Fruit fly (Drosophila melanogaster) S2 (cell line): ENCODE data around the gene CG11369.

Experiments
- CG8478 ChIP-seq: fragments of >200 bp; optimal IDR thresholded peaks from 2 replicates; lab custom pipeline; 2018
- CTCF ChIP-seq, 2 experiments: fragments of >200 bp; optimal IDR thresholded peaks; 2 replicates each; lab custom pipeline; 2018

CG11369 gene

dm6 chrX:7603657-7604056 is 29.6 kb downstream of the CG11369 start:
- TF ChIP-seq CTCF (optimal IDR thresholded peaks at IDR 0.05; lab: Kevin White, UChicago), result no peak
- no peak for TF ChIP-seq CG8478

dm6 chrX:7604503-7604969 is 30.4 kb downstream of the CG11369 start:
- TF ChIP-seq CTCF (optimal IDR thresholded peaks at IDR 0.05; lab: Kevin White, UChicago) (no peak), CG8478 (no peak)

DNA sequence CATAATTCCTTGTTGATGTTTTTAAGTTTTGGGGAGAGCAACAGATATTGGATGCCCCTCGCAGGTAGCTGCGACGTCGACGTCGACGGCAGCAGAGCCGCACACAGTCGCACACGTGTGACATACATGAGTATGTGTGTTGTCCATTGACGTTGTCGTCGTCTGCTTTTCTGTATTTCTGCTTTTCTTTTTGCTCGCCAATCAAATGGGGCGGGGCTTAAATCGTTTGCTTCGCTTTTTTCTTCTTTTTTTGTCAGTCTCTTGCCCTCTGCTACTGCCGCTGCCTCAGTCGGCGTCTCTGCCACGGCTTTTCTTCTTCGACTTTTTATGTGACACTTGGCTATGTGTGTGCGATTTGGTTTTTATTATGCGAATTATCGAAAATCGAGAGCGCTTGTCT is 31.6 kb downstream of the CG11369 start:
- TF ChIP-seq CTCF (optimal IDR thresholded peaks at IDR 0.05; lab: Kevin White, UChicago) (no peak), CG8478 (no peak)

DNA sequence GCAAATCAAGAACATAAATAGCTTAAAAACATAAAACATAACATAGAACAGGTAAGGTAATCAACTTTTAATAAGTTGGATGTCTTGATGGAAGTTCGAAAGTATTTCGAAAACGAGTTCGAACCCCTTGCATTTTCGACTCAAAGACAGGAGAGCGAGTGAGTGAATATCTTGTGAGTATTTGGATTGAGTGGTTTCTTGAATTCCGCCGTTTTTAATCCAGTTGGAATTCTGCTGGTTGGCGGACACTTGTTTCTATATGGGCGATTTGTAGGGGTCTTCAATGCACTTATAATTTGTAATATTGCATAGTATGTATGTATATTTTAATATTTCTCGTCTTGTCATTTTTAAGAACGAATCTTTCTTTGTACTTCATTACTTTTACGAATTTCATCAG is 32.3 kb downstream of the CG11369 start:
- TF ChIP-seq CG8478, result no peak
- TF ChIP-seq CTCF (optimal IDR thresholded peaks at IDR 0.05; lab: Kevin White, UChicago), result no peak

DNA sequence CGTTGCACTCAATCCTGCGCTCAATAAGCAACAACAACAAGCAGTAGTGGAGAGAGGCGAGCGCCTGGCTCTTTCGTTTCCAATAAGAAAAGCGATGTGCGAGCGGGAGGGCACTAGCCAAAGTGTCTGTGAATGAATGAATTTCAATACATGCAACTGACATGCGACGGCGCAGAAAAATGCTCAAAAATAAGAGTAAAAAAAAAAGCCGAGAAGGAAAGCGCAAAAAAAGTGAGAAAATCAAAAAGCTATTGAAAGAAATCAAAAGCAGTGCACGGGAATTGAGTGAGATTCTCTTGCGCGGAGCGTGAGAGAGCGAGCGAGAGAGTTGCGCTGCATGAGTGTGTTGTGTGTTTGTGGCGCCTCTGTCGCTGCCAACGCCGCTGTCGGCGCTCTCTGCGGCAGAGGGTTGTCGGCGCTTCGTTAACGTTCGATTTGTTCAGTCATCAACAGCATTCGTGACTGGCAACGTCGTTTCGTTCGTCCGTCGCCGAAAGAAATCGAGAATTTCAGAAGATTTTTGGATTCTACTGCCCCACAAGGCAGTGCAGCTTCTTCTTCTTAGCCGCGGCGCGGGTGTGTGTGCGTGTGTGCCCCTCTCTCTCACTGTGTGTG is 34.0 kb downstream of the CG11369 start, which contains the start of gene ct:
TSS of gene ct (plus strand) at position 438 of the 615 bp plus-strand sequence.
- TF ChIP-seq CTCF (optimal IDR thresholded peaks at IDR 0.05; lab: Kevin White, UChicago) (no peak), CG8478 (no peak)

dm6 chrX:7616920-7617319 is 42.8 kb downstream of the CG11369 start:
- TF ChIP-seq CG8478 (no peak), CTCF (optimal IDR thresholded peaks at IDR 0.05; lab: Kevin White, UChicago) (no peak)

DNA sequence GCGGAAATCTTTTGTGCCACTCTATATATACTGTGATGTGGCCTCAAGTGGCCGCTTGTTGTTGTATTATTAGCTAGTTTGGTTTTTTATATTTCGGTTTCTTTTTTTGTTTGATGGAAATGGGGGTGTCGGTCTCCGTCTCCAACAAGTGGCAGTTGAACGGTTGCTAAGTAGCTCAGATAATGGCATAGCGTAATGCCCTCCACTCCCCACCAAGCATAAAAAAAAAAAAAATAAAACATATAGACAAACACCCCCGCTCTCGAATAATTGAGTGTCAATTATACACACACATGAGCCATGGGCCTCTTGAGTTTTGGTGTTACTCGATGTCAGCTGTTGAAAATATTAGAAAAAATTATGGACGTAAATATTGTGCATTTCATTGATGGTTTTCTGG is 43.3 kb downstream of the CG11369 start:
- TF ChIP-seq CG8478 (no peak), CTCF (optimal IDR thresholded peaks at IDR 0.05; lab: Kevin White, UChicago) (no peak)

dm6 chrX:7618195-7618594 is 44.1 kb downstream of the CG11369 start:
- no peak for TF ChIP-seq CG8478
- TF ChIP-seq CTCF (optimal IDR thresholded peaks at IDR 0.05; lab: Kevin White, UChicago), result no peak

- TF ChIP-seq CTCF (optimal IDR thresholded peaks at IDR 0.05; lab: Kevin White, UChicago), result no peak
Measured at dm6 chrX:7625224-7625623, 51.1 kb downstream of the CG11369 start.
